Fruit fly (Drosophila melanogaster): ENCODE results near the gene CG2076.

The CG2076 gene

DNA sequence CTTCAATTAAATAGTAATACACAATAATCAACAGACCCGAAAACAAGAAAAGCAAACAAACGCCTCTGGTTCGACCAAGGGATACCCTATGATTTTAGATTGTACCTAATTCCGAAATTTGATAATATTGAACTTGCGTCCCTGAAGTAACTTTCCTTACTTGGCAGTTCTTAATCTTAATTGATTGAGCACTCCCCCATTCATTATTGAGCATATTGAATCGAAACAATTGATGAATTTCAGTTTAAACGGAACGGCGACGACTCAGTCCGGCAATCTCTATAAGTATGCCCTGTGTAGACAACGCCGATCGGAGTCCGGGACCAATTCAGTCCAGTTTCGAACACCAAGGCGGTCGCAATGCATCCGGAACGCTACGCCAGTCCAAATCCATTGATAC lies 23.8 kb upstream of the CG2076 start, which contains the start of gene CG15203:
CG15203 (plus strand) TSS at position 301 of the 400 bp plus-strand sequence.
- TF ChIP-seq Jra (GFP tag; optimal IDR thresholded peaks at IDR 0.05) (no peak), Hr78 (GFP tag; optimal IDR thresholded peaks at IDR 0.05) (no peak), Rel (GFP tag; optimal IDR thresholded peaks at IDR 0.05) (no peak), Rel (tag; optimal IDR thresholded peaks at IDR 0.05) (no peak), Hr83 (GFP tag; optimal IDR thresholded peaks at IDR 0.05; ENCODE audit: poor library complexity, severe bottlenecking) (no peak), rgr (GFP tag; optimal IDR thresholded peaks at IDR 0.05) (no peak), dl (GFP tag; optimal IDR thresholded peaks at IDR 0.05; ENCODE audit: insufficient read depth in 1 of 2, partially characterized antibody in 2 of 2) (no peak), CG9705 (GFP tag; optimal IDR thresholded peaks at IDR 0.05) (no peak), psq (GFP tag; optimal IDR thresholded peaks at IDR 0.05) (no peak), GATAd (GFP tag; optimal IDR thresholded peaks at IDR 0.05) (no peak), Dfd (GFP tag; optimal IDR thresholded peaks at IDR 0.05) (no peak), Abd-B (GFP tag; optimal IDR thresholded peaks at IDR 0.05) (no peak), br (GFP tag; optimal IDR thresholded peaks at IDR 0.05) (no peak), Myc (optimal IDR thresholded peaks at IDR 0.05) (no peak), OdsH (GFP tag; optimal IDR thresholded peaks at IDR 0.05) (no peak), Hnf4 (GFP tag; optimal IDR thresholded peaks at IDR 0.05) (no peak), fru (GFP tag; optimal IDR thresholded peaks at IDR 0.05) (no peak), brk (GFP tag; optimal IDR thresholded peaks at IDR 0.05) (no peak), dmrt93B (GFP tag; optimal IDR thresholded peaks at IDR 0.05) (no peak), foxo (GFP tag; optimal IDR thresholded peaks at IDR 0.05) (no peak), usp (GFP tag; optimal IDR thresholded peaks at IDR 0.05) (no peak)

DNA sequence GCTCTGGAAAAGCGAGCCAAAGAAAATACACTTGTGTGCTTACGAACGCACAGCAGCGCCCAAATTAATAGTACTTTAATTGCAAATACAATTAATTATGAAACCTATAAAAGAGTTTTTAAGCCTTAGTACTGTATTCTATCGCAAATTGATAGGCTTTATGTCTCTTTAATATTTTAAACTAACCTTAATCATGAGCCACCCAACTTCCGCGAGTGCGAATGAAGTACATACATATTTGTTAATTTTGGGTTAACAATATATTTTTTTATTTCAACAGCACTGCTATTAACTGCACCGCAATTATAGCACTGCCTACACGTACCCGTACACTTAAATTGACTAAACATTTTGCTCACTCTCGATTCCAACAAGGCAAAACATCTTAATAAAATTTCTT lies 8.8 kb upstream of the CG2076 start:
- TF ChIP-seq Hr83 (GFP tag; optimal IDR thresholded peaks at IDR 0.05; ENCODE audit: poor library complexity, severe bottlenecking) (no peak), foxo (GFP tag; optimal IDR thresholded peaks at IDR 0.05) (peak in 1 of 2 experiments; percentile 23), jim (GFP tag; optimal IDR thresholded peaks at IDR 0.05) (no peak), dmrt93B (GFP tag; optimal IDR thresholded peaks at IDR 0.05) (peak; percentile 3), HLH106 (tag; optimal IDR thresholded peaks at IDR 0.05) (peak; percentile 18), h (GFP tag; optimal IDR thresholded peaks at IDR 0.05) (peak; percentile 5), Myc (optimal IDR thresholded peaks at IDR 0.05) (no peak)

DNA sequence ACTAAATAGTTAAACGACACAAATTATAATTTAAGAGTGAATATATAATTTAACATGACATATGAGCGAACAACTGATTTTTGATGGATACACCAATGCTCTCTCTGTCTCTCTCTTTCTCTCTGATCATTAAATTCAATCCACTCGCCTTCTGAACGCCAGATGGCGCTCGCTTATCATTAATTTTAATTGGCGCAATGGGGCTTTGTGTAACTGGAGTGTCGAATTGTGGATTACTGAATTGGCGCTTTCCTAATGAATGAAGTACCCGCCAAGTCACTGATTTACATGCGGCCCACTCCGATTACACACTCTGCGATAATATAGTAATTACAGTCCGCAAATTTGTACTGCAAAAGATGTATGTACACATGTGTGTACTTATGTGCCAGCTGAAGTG lies 8.2 kb upstream of the CG2076 start:
- TF ChIP-seq N (GFP tag; optimal IDR thresholded peaks at IDR 0.05) (no peak), sage (GFP tag; optimal IDR thresholded peaks at IDR 0.05) (no peak), Abd-B (GFP tag; optimal IDR thresholded peaks at IDR 0.05) (no peak), ey (GFP tag; optimal IDR thresholded peaks at IDR 0.05) (no peak), h (GFP tag; optimal IDR thresholded peaks at IDR 0.05) (no peak), Vsx2 (GFP tag; optimal IDR thresholded peaks at IDR 0.05; ENCODE audit: partially characterized antibody) (no peak), usp (GFP tag; optimal IDR thresholded peaks at IDR 0.05) (no peak)

DNA sequence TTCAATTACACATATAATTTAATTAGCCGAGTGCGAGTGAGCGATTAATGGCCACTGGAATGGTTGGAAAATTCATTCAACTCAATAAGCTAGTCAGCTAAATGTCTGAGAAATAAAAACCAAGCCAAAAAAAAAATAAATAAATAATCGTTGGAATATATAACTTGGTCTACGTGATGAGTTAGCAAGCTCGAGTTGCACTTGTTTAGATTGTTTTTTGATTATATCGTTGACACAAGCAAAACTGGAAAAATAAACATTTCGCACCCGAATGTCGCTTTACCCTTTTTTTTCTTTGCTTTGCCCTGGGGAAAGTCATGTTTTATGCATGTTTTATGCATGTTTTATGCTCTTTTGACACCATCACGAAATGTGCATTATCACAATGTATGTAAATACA lies 7.0 kb upstream of the CG2076 start:
- TF ChIP-seq brk (GFP tag; optimal IDR thresholded peaks at IDR 0.05), result no peak

DNA sequence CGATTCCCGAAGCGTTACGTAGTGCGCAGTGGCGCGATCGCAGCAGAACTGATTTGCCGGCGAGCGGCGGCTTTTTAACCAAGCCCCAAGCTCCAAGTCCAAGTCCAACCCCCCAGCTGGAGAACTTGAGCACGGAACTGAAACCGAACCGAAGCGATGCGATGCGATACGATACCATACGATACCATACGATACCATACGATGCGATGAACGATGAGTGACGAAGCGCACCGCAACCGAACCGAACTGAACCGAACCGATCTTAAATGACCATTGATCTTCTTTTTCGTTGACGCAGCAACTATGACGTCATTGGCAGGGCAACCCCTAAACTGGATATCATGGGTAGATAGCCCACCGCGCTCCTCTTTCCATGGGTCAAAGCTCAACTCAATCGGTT lies 3.8 kb upstream of the CG2076 start, which contains the start of gene sev:
sev (minus strand) TSS at position 50 of the 400 bp plus-strand sequence.
- TF ChIP-seq sv (GFP tag; optimal IDR thresholded peaks at IDR 0.05), result no peak
- TF ChIP-seq Dif (GFP tag; optimal IDR thresholded peaks at IDR 0.05; ENCODE audit: partially characterized antibody), result no peak
- no peak for TF ChIP-seq brk (GFP tag; optimal IDR thresholded peaks at IDR 0.05)
- TF ChIP-seq CG9705 (GFP tag; optimal IDR thresholded peaks at IDR 0.05), result no peak
- TF ChIP-seq tai (GFP tag; optimal IDR thresholded peaks at IDR 0.05), result no peak
- no peak for TF ChIP-seq psq (GFP tag; optimal IDR thresholded peaks at IDR 0.05)
- no peak for TF ChIP-seq woc (GFP tag; optimal IDR thresholded peaks at IDR 0.05)
- TF ChIP-seq usp (GFP tag; optimal IDR thresholded peaks at IDR 0.05), result no peak
- no peak for TF ChIP-seq dl (GFP tag; optimal IDR thresholded peaks at IDR 0.05; ENCODE audit: insufficient read depth in 1 of 2, partially characterized antibody in 2 of 2)
- TF ChIP-seq ey (GFP tag; optimal IDR thresholded peaks at IDR 0.05), result no peak
- no peak for TF ChIP-seq fru (GFP tag; optimal IDR thresholded peaks at IDR 0.05)
- TF ChIP-seq CrebA (GFP tag; optimal IDR thresholded peaks at IDR 0.05; ENCODE audit: borderline replicate concordance), result no peak
